Worm (Caenorhabditis elegans) whole organism, L3 larva: Measurements from ENCODE around the gene bus-19.

Experiments
- elt-1 ChIP-seq: fragments of 150-350 bp; optimal IDR thresholded peaks from 2 replicates; lab custom pipeline; 2014; ENCODE audit warnings: missing biosample characterization, missing genetic modification characterization
- fkh-10 ChIP-seq: sonication (generic microtip); optimal IDR thresholded peaks from 2 replicates; lab custom pipeline; 2017; ENCODE audit warnings: missing biosample characterization, missing genetic modification reagents, missing genetic modification characterization
- hmg-11 ChIP-seq: sonication (generic microtip); optimal IDR thresholded peaks from 2 replicates; lab custom pipeline; 2016; ENCODE audit warnings: missing genetic modification characterization, missing compliant biosample characterization
- nhr-11 ChIP-seq: fragments of 150-350 bp; optimal IDR thresholded peaks from 2 replicates; lab custom pipeline; 2014; ENCODE audit warnings: missing biosample characterization, missing genetic modification characterization
- nhr-12 ChIP-seq: fragments of 150-350 bp; optimal IDR thresholded peaks from 2 replicates; lab custom pipeline; 2014; ENCODE audit warnings: missing biosample characterization, missing genetic modification characterization
- nhr-28 ChIP-seq: fragments of 150-350 bp; optimal IDR thresholded peaks from 2 replicates; lab custom pipeline; 2014; ENCODE audit warnings: missing biosample characterization, missing genetic modification characterization
- pha-4 ChIP-seq: fragments of 150-350 bp; optimal IDR thresholded peaks from 2 replicates; lab custom pipeline; 2014; ENCODE audit warnings: missing biosample characterization, missing genetic modification reagents, missing genetic modification characterization
- ztf-11 ChIP-seq: fragments of 150-350 bp; optimal IDR thresholded peaks from 2 replicates; lab custom pipeline; 2014; ENCODE audit warnings: missing biosample characterization, missing genetic modification characterization

DNA sequence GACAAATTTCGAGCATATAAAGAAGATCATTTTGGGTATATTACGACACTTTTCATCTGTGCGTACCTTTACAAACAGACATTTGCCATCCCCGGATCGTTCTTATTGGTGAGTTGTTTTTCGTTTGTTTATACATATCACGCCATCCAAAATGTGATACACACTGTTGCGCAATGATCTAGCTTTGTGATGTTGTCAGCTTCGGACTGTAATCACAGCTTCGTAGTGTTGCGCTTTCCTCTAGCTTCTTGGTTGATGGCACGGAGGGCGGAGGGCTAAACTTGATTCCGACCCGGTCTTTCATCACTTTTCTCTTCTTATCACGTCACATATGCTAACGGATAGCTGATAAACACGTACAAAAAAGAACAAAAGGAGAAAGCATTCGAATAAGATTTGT is 7.5 kb downstream of the bus-19 start:
- TF ChIP-seq elt-1 (tag; lab: Kevin White, UChicago) = no peak
- no peak for TF ChIP-seq hmg-11 (tag; lab: Kevin White, UChicago)
- no peak for TF ChIP-seq fkh-10 (GFP tag; lab: Kevin White, UChicago)
- no peak for TF ChIP-seq nhr-28 (tag; lab: Kevin White, UChicago)
- TF ChIP-seq pha-4 = no peak
- TF ChIP-seq ztf-11 (tag; lab: Kevin White, UChicago) = no peak
- TF ChIP-seq nhr-12 (tag; lab: Kevin White, UChicago) = no peak
- no peak for TF ChIP-seq nhr-11 (tag; lab: Kevin White, UChicago)
